Fruit fly (Drosophila melanogaster): Measurements from ENCODE around the gene CG2260.

The CG2260 gene

dm6 chrX:8101479-8102198 lies 19.3 kb downstream of the CG2260 start, which contains the start of gene CG2258 (continued):
- peak; percentile 39 for TF ChIP-seq zen (tag; optimal IDR thresholded peaks at IDR 0.05)
- TF ChIP-seq ttk (GFP tag; IDR thresholded peaks at IDR 0.05): peak; percentile 77
- no peak for TF ChIP-seq inv (GFP tag; IDR thresholded peaks at IDR 0.05; ENCODE audit: partially characterized antibody)
- peak; percentile 87 to 94 for TF ChIP-seq bsh (GFP tag; optimal IDR thresholded peaks at IDR 0.05)
- TF ChIP-seq CG14014 (GFP tag; IDR thresholded peaks at IDR 0.05): peak; percentile 88
- no peak for TF ChIP-seq ftz-f1 (GFP tag; optimal IDR thresholded peaks at IDR 0.05)
- no peak for TF ChIP-seq ac (GFP tag; optimal IDR thresholded peaks at IDR 0.05)
- peak; percentile 87 for TF ChIP-seq CG17385 (GFP tag; optimal IDR thresholded peaks at IDR 0.05)
- peak; percentile 45 for TF ChIP-seq Nf-YB (GFP tag; optimal IDR thresholded peaks at IDR 0.05)
- TF ChIP-seq unc-4 (GFP tag; IDR thresholded peaks at IDR 0.05; ENCODE audit: partially characterized antibody): peak; percentile 36; the same call in 1 of the 2 replicates
- TF ChIP-seq TFAM (GFP tag; optimal IDR thresholded peaks at IDR 0.05): peak; percentile 7
- TF ChIP-seq lola (GFP tag; optimal IDR thresholded peaks at IDR 0.05): peak in 1 of 3 experiments; percentile 58
- no peak for TF ChIP-seq CG15479 (GFP tag; optimal IDR thresholded peaks at IDR 0.05)
- peak; percentile 72 for TF ChIP-seq CG7786 (GFP tag; optimal IDR thresholded peaks at IDR 0.05)
- TF ChIP-seq CG17802 (tag; optimal IDR thresholded peaks at IDR 0.05): peak; percentile 67
- peak; percentile 46 for TF ChIP-seq CG8089 (GFP tag; optimal IDR thresholded peaks at IDR 0.05)
- TF ChIP-seq al (GFP tag; IDR thresholded peaks at IDR 0.05): peak; percentile 77
- TF ChIP-seq ems (GFP tag; optimal IDR thresholded peaks at IDR 0.05): peak; percentile 73
- TF ChIP-seq Ets65A (GFP tag): peak; percentile 98
- TF ChIP-seq CG5953 (GFP tag; IDR thresholded peaks at IDR 0.05): peak; percentile 82; the same call in 1 of the 2 replicates
- peak; percentile 86 for TF ChIP-seq CG11456 (GFP tag; IDR thresholded peaks at IDR 0.05)
- peak; percentile 87 for TF ChIP-seq CG8388 (GFP tag; optimal IDR thresholded peaks at IDR 0.05)
- peak; percentile 67 for TF ChIP-seq Vsx1 (GFP tag; optimal IDR thresholded peaks at IDR 0.05)
- TF ChIP-seq CG18619 (GFP tag; optimal IDR thresholded peaks at IDR 0.05): peak; percentile 66
- no peak for TF ChIP-seq Neu2 (GFP tag; optimal IDR thresholded peaks at IDR 0.05; ENCODE audit: borderline replicate concordance)
- peak; percentile 88 for TF ChIP-seq salm (tag; optimal IDR thresholded peaks at IDR 0.05)
- peak; percentile 76 for TF ChIP-seq CG15011 (GFP tag; optimal IDR thresholded peaks at IDR 0.05)
- peak; percentile 66 for TF ChIP-seq Hand (GFP tag; optimal IDR thresholded peaks at IDR 0.05)
- peak; percentile 79 for TF ChIP-seq twi (tag; optimal IDR thresholded peaks at IDR 0.05)
- TF ChIP-seq Dip2 (GFP tag; IDR thresholded peaks at IDR 0.05): no peak
- peak; percentile 91 for TF ChIP-seq tap (tag; optimal IDR thresholded peaks at IDR 0.05)
- TF ChIP-seq sug (tag; optimal IDR thresholded peaks at IDR 0.05): peak; percentile 67
- TF ChIP-seq luna (GFP tag; optimal IDR thresholded peaks at IDR 0.05): no peak
- no peak for TF ChIP-seq vfl (GFP tag; optimal IDR thresholded peaks at IDR 0.05)
- peak; percentile 46 for TF ChIP-seq lilli (GFP tag; optimal IDR thresholded peaks at IDR 0.05)
- TF ChIP-seq her (GFP tag; optimal IDR thresholded peaks at IDR 0.05): peak; percentile 66
- TF ChIP-seq exex (tag; optimal IDR thresholded peaks at IDR 0.05): peak; percentile 46
- no peak for TF ChIP-seq pita (GFP tag; optimal IDR thresholded peaks at IDR 0.05)
- TF ChIP-seq CG17829 (tag; optimal IDR thresholded peaks at IDR 0.05): peak; percentile 87
- peak; percentile 85 for TF ChIP-seq CG13296 (GFP tag; optimal IDR thresholded peaks at IDR 0.05)
- TF ChIP-seq Dfd (GFP tag; optimal IDR thresholded peaks at IDR 0.05): no peak
- TF ChIP-seq CG11695 (GFP tag; IDR thresholded peaks at IDR 0.05): peak; percentile 80
- TF ChIP-seq gcm2 (GFP tag; optimal IDR thresholded peaks at IDR 0.05): no peak
- TF ChIP-seq hkb (optimal IDR thresholded peaks at IDR 0.05): no peak
- TF ChIP-seq hkb (GFP tag; IDR thresholded peaks at IDR 0.05): peak; percentile 93
- TF ChIP-seq Dref (GFP tag; IDR thresholded peaks at IDR 0.05): peak; percentile 72
- no peak for TF ChIP-seq CG16813 (GFP tag; IDR thresholded peaks at IDR 0.05; ENCODE audit: partially characterized antibody)
- peak; percentile 71 for TF ChIP-seq tio (GFP tag; optimal IDR thresholded peaks at IDR 0.05)
- peak; percentile 74 for TF ChIP-seq CG1602 (GFP tag; optimal IDR thresholded peaks at IDR 0.05)

Data from whole organism, embryonic.